Fruit fly (Drosophila melanogaster) S2 (cell line): ENCODE results near the gene PIG-S.

Experiments
- CG8478 ChIP-seq: fragments of >200 bp; optimal IDR thresholded peaks from 2 replicates; lab custom pipeline; 2018
- CTCF ChIP-seq, 2 experiments: fragments of >200 bp; optimal IDR thresholded peaks; 2 replicates each; lab custom pipeline; 2018

dm6 chr3R:24934542-24934941 is 16.9 kb upstream of the PIG-S start:
- TF ChIP-seq CG8478 (lab: Kevin White, UChicago) (no peak), CTCF (optimal IDR thresholded peaks at IDR 0.05; lab: Kevin White, UChicago) (no peak)
